Worm (Caenorhabditis elegans) whole organism, young adult: ENCODE results near the gene K08E4.3.

ENCODE experiments used
- B0261.1 ChIP-seq: sonication (generic microtip); optimal IDR thresholded peaks from 2 replicates; lab custom pipeline; 2016; ENCODE audit warnings: mild to moderate bottlenecking, missing genetic modification characterization, moderate library complexity, missing compliant biosample characterization
- C17E4.6 ChIP-seq: fragments of 200-800 bp; sonication (Bioruptor generic); IDR thresholded peaks from 2 replicates; pipeline ENCODE4 v1.3.6; 2022; ENCODE audit warnings: missing genetic modification reagents, missing genetic modification characterization, missing compliant biosample characterization
- D2030.7 ChIP-seq: fragments of 200-800 bp; sonication (Bioruptor generic); IDR thresholded peaks from 2 replicates; pipeline ENCODE4 v1.3.6; 2022; ENCODE audit warnings: missing genetic modification reagents, missing genetic modification characterization, missing compliant biosample characterization
- F22D6.2 ChIP-seq: sonication (generic microtip); optimal IDR thresholded peaks from 2 replicates; lab custom pipeline; 2016; ENCODE audit warnings: mild to moderate bottlenecking, missing genetic modification characterization, missing compliant biosample characterization
- F23B12.7 ChIP-seq: sonication (generic microtip); optimal IDR thresholded peaks from 2 replicates; lab custom pipeline; 2017; ENCODE audit warnings: missing genetic modification characterization, mild to moderate bottlenecking, missing compliant biosample characterization, antibody characterized with exemption, moderate library complexity; ENCODE audit not compliant: insufficient read depth
- F33H1.4 ChIP-seq: fragments of 200-800 bp; sonication (Bioruptor generic); IDR thresholded peaks from 2 replicates; pipeline ENCODE4 v1.3.6; 2022; ENCODE audit warnings: missing genetic modification reagents, missing genetic modification characterization, missing compliant biosample characterization
- F37B4.10 ChIP-seq: fragments of 200-800 bp; sonication (Bioruptor generic); IDR thresholded peaks from 2 replicates; pipeline ENCODE4 v1.3.6; 2022; ENCODE audit warnings: missing genetic modification characterization, missing compliant biosample characterization
- F49E8.2 ChIP-seq: sonication (generic microtip); optimal IDR thresholded peaks from 3 replicates; lab custom pipeline; 2017; ENCODE audit warnings: missing genetic modification characterization, mild to moderate bottlenecking, missing compliant biosample characterization, antibody characterized with exemption, moderate library complexity; ENCODE audit not compliant: insufficient read depth
- F52B5.7 ChIP-seq: sonication (generic microtip); optimal IDR thresholded peaks from 2 replicates; lab custom pipeline; 2016; ENCODE audit warnings: mild to moderate bottlenecking, missing genetic modification characterization, missing compliant biosample characterization
- K11D2.4 ChIP-seq: fragments of 200-800 bp; sonication (Bioruptor generic); IDR thresholded peaks from 2 replicates; pipeline ENCODE4 v1.3.6; 2022; ENCODE audit warnings: missing genetic modification reagents, missing genetic modification characterization, missing compliant biosample characterization
- K12H6.12 ChIP-seq: fragments of 200-800 bp; sonication (Bioruptor generic); optimal IDR thresholded peaks from 2 replicates; lab custom pipeline; 2018; ENCODE audit warnings: mild to moderate bottlenecking, missing genetic modification characterization, missing compliant biosample characterization
- Y56A3A.18 ChIP-seq: fragments of 200-800 bp; sonication (Bioruptor generic); IDR thresholded peaks from 2 replicates; pipeline ENCODE4 v1.3.6; 2022; ENCODE audit warnings: missing genetic modification reagents, missing genetic modification characterization, missing compliant biosample characterization
- ama-1 ChIP-seq, 3 experiments: fragments of 150-350 bp in 1 of 3; sonication (generic microtip) in 2 of 3; optimal IDR thresholded peaks; 2 replicates each; lab custom pipeline; 2014 to 2018; ENCODE audit warnings: missing biosample characterization in 2 of 3, missing genetic modification characterization in 2 of 3, missing genetic modification reagents in 2 of 3
- atf-7 ChIP-seq: sonication (generic microtip); optimal IDR thresholded peaks from 2 replicates; lab custom pipeline; 2017; ENCODE audit warnings: mild to moderate bottlenecking, missing genetic modification characterization, missing compliant biosample characterization
- attf-6 ChIP-seq: fragments of 200-800 bp; sonication (Bioruptor generic); IDR thresholded peaks from 2 replicates; pipeline ENCODE4 v1.3.6; 2022; ENCODE audit warnings: missing genetic modification reagents, missing genetic modification characterization, missing compliant biosample characterization
- ccch-3 ChIP-seq: fragments of 200-800 bp; sonication (Bioruptor generic); optimal IDR thresholded peaks from 2 replicates; lab custom pipeline; 2018; ENCODE audit warnings: mild to moderate bottlenecking, missing genetic modification characterization, missing compliant biosample characterization
- cebp-1 ChIP-seq, 2 experiments: fragments of 200-800 bp in 1 of 2; sonication (Bioruptor generic) in 1 of 2; sonication (generic microtip) in 1 of 2; IDR thresholded peaks in 1 of 2; optimal IDR thresholded peaks in 1 of 2; 2 replicates each; pipeline versions ENCODE4 v1.3.6 to Lab custom; 2017 to 2022; ENCODE audit warnings: missing compliant biosample characterization in 2 of 2, missing genetic modification characterization in 2 of 2, mild to moderate bottlenecking in 1 of 2, missing genetic modification reagents in 1 of 2, moderate library complexity in 1 of 2
- cebp-2 ChIP-seq: fragments of 200-800 bp; sonication (Bioruptor generic); IDR thresholded peaks from 2 replicates; pipeline ENCODE4 v1.3.6; 2022; ENCODE audit warnings: missing genetic modification characterization, missing compliant biosample characterization
- ceh-79 ChIP-seq: sonication (generic microtip); optimal IDR thresholded peaks from 2 replicates; lab custom pipeline; 2017; ENCODE audit warnings: mild to moderate bottlenecking, missing genetic modification characterization, missing compliant biosample characterization
- die-1 ChIP-seq: sonication (generic microtip); optimal IDR thresholded peaks from 2 replicates; lab custom pipeline; 2016; ENCODE audit warnings: missing genotype, mild to moderate bottlenecking, missing genetic modification characterization, missing compliant biosample characterization
- dox-1 ChIP-seq: fragments of 200-800 bp; sonication (Bioruptor generic); IDR thresholded peaks from 2 replicates; pipeline ENCODE4 v1.3.6; 2022; ENCODE audit warnings: missing genetic modification reagents, missing genetic modification characterization, missing compliant biosample characterization
- dpff-1 ChIP-seq: sonication (generic microtip); optimal IDR thresholded peaks from 2 replicates; lab custom pipeline; 2017; ENCODE audit warnings: mild to moderate bottlenecking, missing genetic modification characterization, missing compliant biosample characterization
- egl-18 ChIP-seq: fragments of 200-800 bp; sonication (Bioruptor generic); IDR thresholded peaks from 2 replicates; pipeline ENCODE4 v1.3.6; 2022; ENCODE audit warnings: missing genetic modification reagents, missing genetic modification characterization, missing compliant biosample characterization
- ekl-4 ChIP-seq: fragments of 200-800 bp; sonication (Bioruptor generic); IDR thresholded peaks from 2 replicates; pipeline ENCODE4 v1.3.6; 2022; ENCODE audit warnings: missing genetic modification reagents, missing genetic modification characterization, missing compliant biosample characterization
- him-1 ChIP-seq: sonication (generic microtip); optimal IDR thresholded peaks from 2 replicates; lab custom pipeline; 2016; ENCODE audit warnings: missing genotype, missing genetic modification reagents, missing genetic modification characterization, missing compliant biosample characterization
- hmg-20 ChIP-seq: fragments of 200-800 bp; sonication (Bioruptor generic); IDR thresholded peaks from 2 replicates; pipeline ENCODE4 v1.3.6; 2022; ENCODE audit warnings: missing genetic modification reagents, missing genetic modification characterization, missing compliant biosample characterization
- hrde-1 ChIP-seq: sonication (generic microtip); optimal IDR thresholded peaks from 2 replicates; lab custom pipeline; 2016; ENCODE audit warnings: missing genetic modification characterization, mild to moderate bottlenecking, missing compliant biosample characterization, moderate library complexity, missing genotype, missing genetic modification reagents, borderline replicate concordance
- lin-26 ChIP-seq: fragments of 200-800 bp; sonication (Bioruptor generic); IDR thresholded peaks from 2 replicates; pipeline ENCODE4 v1.3.6; 2022; ENCODE audit warnings: missing genetic modification reagents, missing genetic modification characterization, missing compliant biosample characterization
- lin-40 ChIP-seq: sonication (generic microtip); optimal IDR thresholded peaks from 2 replicates; lab custom pipeline; 2016; ENCODE audit warnings: missing genetic modification characterization, mild to moderate bottlenecking, missing compliant biosample characterization, missing genotype, missing genetic modification reagents
- madf-3 ChIP-seq: fragments of 200-800 bp; sonication (Bioruptor generic); IDR thresholded peaks from 2 replicates; pipeline ENCODE4 v1.3.6; 2022; ENCODE audit warnings: missing genetic modification reagents, missing genetic modification characterization, missing compliant biosample characterization
- madf-8 ChIP-seq: fragments of 200-800 bp; sonication (Bioruptor generic); conservative IDR thresholded peaks from 2 replicates; pipeline ENCODE4 v1.3.6; 2022; ENCODE audit warnings: missing genetic modification reagents, missing genetic modification characterization, missing compliant biosample characterization
- nfya-2 ChIP-seq: fragments of 200-800 bp; sonication (Bioruptor generic); IDR thresholded peaks from 2 replicates; pipeline ENCODE4 v1.3.6; 2022; ENCODE audit warnings: missing genetic modification reagents, missing genetic modification characterization, missing compliant biosample characterization
- rcor-1 ChIP-seq: fragments of 200-800 bp; sonication (Bioruptor generic); IDR thresholded peaks from 2 replicates; pipeline ENCODE4 v1.3.6; 2022; ENCODE audit warnings: missing genetic modification reagents, missing genetic modification characterization, missing compliant biosample characterization
- repo-1 ChIP-seq: sonication (generic microtip); optimal IDR thresholded peaks from 2 replicates; lab custom pipeline; 2017; ENCODE audit warnings: mild to moderate bottlenecking, missing genetic modification characterization, missing compliant biosample characterization
- sdz-38 ChIP-seq: sonication (generic microtip); optimal IDR thresholded peaks from 2 replicates; lab custom pipeline; 2016; ENCODE audit warnings: missing genotype, missing genetic modification characterization, missing compliant biosample characterization
- snpc-1.3 ChIP-seq: sonication (generic microtip); optimal IDR thresholded peaks from 2 replicates; lab custom pipeline; 2017; ENCODE audit warnings: missing genetic modification characterization, mild to moderate bottlenecking, missing compliant biosample characterization, antibody characterized with exemption, moderate library complexity, missing genotype, missing genetic modification reagents; ENCODE audit not compliant: insufficient read depth
- sptf-2 ChIP-seq: fragments of 200-800 bp; sonication (Bioruptor generic); optimal IDR thresholded peaks from 2 replicates; lab custom pipeline; 2018; ENCODE audit warnings: mild to moderate bottlenecking, missing genetic modification characterization, missing compliant biosample characterization
- tbp1 ChIP-seq: fragments of 200-800 bp; sonication (Bioruptor generic); optimal IDR thresholded peaks from 2 replicates; lab custom pipeline; 2018; ENCODE audit warnings: mild to moderate bottlenecking, missing genetic modification characterization, missing compliant biosample characterization
- zfh-2 ChIP-seq: fragments of 200-800 bp; sonication (Bioruptor generic); conservative IDR thresholded peaks from 2 replicates; pipeline ENCODE4 v1.3.6; 2022; ENCODE audit warnings: missing genetic modification reagents, missing genetic modification characterization, missing compliant biosample characterization
- ztf-18 ChIP-seq: sonication (generic microtip); optimal IDR thresholded peaks from 2 replicates; lab custom pipeline; 2016; ENCODE audit warnings: missing genotype, mild to moderate bottlenecking, missing genetic modification characterization, missing compliant biosample characterization
- ztf-3 ChIP-seq: fragments of 200-800 bp; sonication (Bioruptor generic); optimal IDR thresholded peaks from 2 replicates; lab custom pipeline; 2018; ENCODE audit warnings: mild to moderate bottlenecking, missing genetic modification characterization, missing compliant biosample characterization

The K08E4.3 gene

ce11 chrIV:12033985-12034384, 23.6 kb upstream of the K08E4.3 start, which contains the start of gene sqst-1:
Gene sqst-1 (plus strand): TSS chrIV:12034282.
- TF ChIP-seq die-1 (tag; lab: Kevin White, UChicago) (no peak), dox-1 (GFP tag; lab: Robert Waterston, UW) (0 out of 2 replicates have a peak, but pooled peaks have one; percentile 9), madf-3 (GFP tag; lab: Robert Waterston, UW) (no peak), ceh-79 (no peak), ccch-3 (peak; percentile 10), K11D2.4 (GFP tag; lab: Robert Waterston, UW) (no peak), ztf-18 (no peak), sdz-38 (no peak), F52B5.7 (no peak), B0261.1 (tag; lab: Kevin White, UChicago) (no peak), egl-18 (GFP tag; lab: Robert Waterston, UW) (no peak), nfya-2 (GFP tag; lab: Robert Waterston, UW) (no peak), cebp-1 (GFP tag; IDR thresholded peaks at IDR 0.05; lab: Robert Waterston, UW) (peak; percentile 87), cebp-1 (tag; optimal IDR thresholded peaks at IDR 0.05; lab: Kevin White, UChicago) (peak; percentile 98), F23B12.7 (tag; lab: Kevin White, UChicago) (no peak)

ce11 chrIV:12034776-12035175, 22.8 kb upstream of the K08E4.3 start:
- no peak for TF ChIP-seq madf-8 (GFP tag; lab: Robert Waterston, UW)
- no peak for TF ChIP-seq hmg-20 (GFP tag; lab: Robert Waterston, UW)
- no peak for TF ChIP-seq F37B4.10 (GFP tag; lab: Robert Waterston, UW)
- no peak for TF ChIP-seq tbp1 (GFP tag; lab: Kevin White, UChicago)
- TF ChIP-seq F22D6.2: no peak
- no peak for TF ChIP-seq K12H6.12 (tag; lab: Kevin White, UChicago)
- TF ChIP-seq cebp-2 (GFP tag; lab: Robert Waterston, UW): peak; percentile 19; the same call in 1 of the 2 replicates
- TF ChIP-seq ekl-4: 0 out of 2 replicates have a peak, but pooled peaks have one; percentile 12
- TF ChIP-seq atf-7: no peak
- no peak for TF ChIP-seq Y56A3A.18 (GFP tag; lab: Robert Waterston, UW)
- TF ChIP-seq ztf-3: no peak
- no peak for TF ChIP-seq lin-40 (tag; lab: Kevin White, UChicago)
- no peak for TF ChIP-seq lin-26
- no peak for TF ChIP-seq snpc-1.3 (tag; lab: Kevin White, UChicago)
- TF ChIP-seq hrde-1 (tag; lab: Kevin White, UChicago): no peak
- TF ChIP-seq F33H1.4 (GFP tag; lab: Robert Waterston, UW): no peak
- no peak for TF ChIP-seq repo-1
- no peak for TF ChIP-seq C17E4.6
- no peak for TF ChIP-seq rcor-1 (GFP tag; lab: Robert Waterston, UW)
- peak; percentile 59 for TF ChIP-seq ama-1 (optimal IDR thresholded peaks at IDR 0.05; lab: Kevin White, UChicago)
- no peak for TF ChIP-seq ama-1 (GFP tag; optimal IDR thresholded peaks at IDR 0.05; lab: Kevin White, UChicago)
- TF ChIP-seq him-1: no peak
- no peak for TF ChIP-seq nfya-2 (GFP tag; lab: Robert Waterston, UW)
- no peak for TF ChIP-seq sptf-2 (GFP tag; lab: Kevin White, UChicago)
- no peak for TF ChIP-seq D2030.7 (GFP tag; lab: Robert Waterston, UW)
- TF ChIP-seq zfh-2 (GFP tag; lab: Robert Waterston, UW): 0 out of 2 replicates have a peak, but pooled peaks have one; percentile 12
- TF ChIP-seq attf-6 (GFP tag; lab: Robert Waterston, UW): 0 out of 2 replicates have a peak, but pooled peaks have one; percentile 35
- no peak for TF ChIP-seq dpff-1 (tag; lab: Kevin White, UChicago)
- TF ChIP-seq F49E8.2 (tag; lab: Kevin White, UChicago): no peak
- TF ChIP-seq, all 124 proteins: peak for 5
